Worm (Caenorhabditis elegans) whole organism, L2 larva: ENCODE measurements around the gene pfd-5.

Experiments used
- C34F6.9 ChIP-seq: fragments of 150-350 bp; optimal IDR thresholded peaks from 2 replicates; lab custom pipeline; 2014; ENCODE audit warnings: missing biosample characterization, missing genetic modification characterization
- F13H6.1 ChIP-seq: sonication (generic microtip); optimal IDR thresholded peaks from 2 replicates; lab custom pipeline; 2016; ENCODE audit warnings: missing genetic modification characterization, missing compliant biosample characterization
- R02D3.7 ChIP-seq: fragments of 150-350 bp; optimal IDR thresholded peaks from 2 replicates; lab custom pipeline; 2014; ENCODE audit warnings: missing biosample characterization, missing genetic modification characterization
- ZK546.5 ChIP-seq: sonication (generic microtip); optimal IDR thresholded peaks from 2 replicates; lab custom pipeline; 2017; ENCODE audit warnings: missing biosample characterization, missing genetic modification characterization
- alr-1 ChIP-seq: fragments of 150-350 bp; optimal IDR thresholded peaks from 2 replicates; lab custom pipeline; 2014; ENCODE audit warnings: missing biosample characterization, missing genetic modification characterization
- aly-2 ChIP-seq: fragments of 150-350 bp; optimal IDR thresholded peaks from 2 replicates; lab custom pipeline; 2014; ENCODE audit warnings: missing biosample characterization, missing genetic modification characterization
- ama-1 ChIP-seq: fragments of 150-350 bp; optimal IDR thresholded peaks from 2 replicates; lab custom pipeline; 2018; ENCODE audit warnings: inconsistent platforms
- ceh-16 ChIP-seq: fragments of 150-350 bp; optimal IDR thresholded peaks from 2 replicates; lab custom pipeline; 2014; ENCODE audit warnings: missing biosample characterization, missing genetic modification characterization
- crh-2 ChIP-seq: sonication (generic microtip); optimal IDR thresholded peaks from 2 replicates; lab custom pipeline; 2017; ENCODE audit warnings: missing biosample characterization, missing genetic modification characterization
- dmd-4 ChIP-seq: sonication (generic microtip); optimal IDR thresholded peaks from 2 replicates; lab custom pipeline; 2017; ENCODE audit warnings: missing biosample characterization, missing genetic modification characterization
- egl-27 ChIP-seq: sonication (generic microtip); optimal IDR thresholded peaks from 3 replicates; lab custom pipeline; 2017; ENCODE audit warnings: missing biosample characterization, missing genetic modification reagents, missing genetic modification characterization
- elt-1 ChIP-seq: fragments of 150-350 bp; optimal IDR thresholded peaks from 2 replicates; lab custom pipeline; 2014; ENCODE audit warnings: missing biosample characterization, missing genetic modification characterization
- fos-1 ChIP-seq: fragments of 150-350 bp; optimal IDR thresholded peaks from 2 replicates; lab custom pipeline; 2014; ENCODE audit warnings: missing biosample characterization, missing genetic modification characterization
- gmeb-1 ChIP-seq: fragments of 150-350 bp; optimal IDR thresholded peaks from 2 replicates; lab custom pipeline; 2014; ENCODE audit warnings: missing biosample characterization, missing genetic modification characterization
- lin-11 ChIP-seq: fragments of 150-350 bp; sonication (generic microtip); optimal IDR thresholded peaks from 2 replicates; lab custom pipeline; 2014; ENCODE audit warnings: missing biosample characterization, missing genetic modification characterization, inconsistent platforms, mixed read lengths
- lin-13 ChIP-seq: fragments of 150-350 bp; optimal IDR thresholded peaks from 2 replicates; lab custom pipeline; 2014; ENCODE audit warnings: missing biosample characterization, missing genetic modification reagents, missing genetic modification characterization
- lin-39 ChIP-seq: fragments of 150-350 bp; optimal IDR thresholded peaks from 2 replicates; lab custom pipeline; 2014; ENCODE audit warnings: missing biosample characterization, missing genetic modification reagents, missing genetic modification characterization
- lsy-2 ChIP-seq, 2 experiments: fragments of 150-350 bp in 1 of 2; sonication (generic microtip) in 1 of 2; optimal IDR thresholded peaks; 2 replicates each; lab custom pipeline; 2014 to 2017; ENCODE audit warnings: missing biosample characterization in 2 of 2, missing genetic modification characterization in 2 of 2
- mbf-1 ChIP-seq: sonication (generic microtip); optimal IDR thresholded peaks from 2 replicates; lab custom pipeline; 2017; ENCODE audit warnings: missing biosample characterization, missing genetic modification characterization
- nhr-10 ChIP-seq: sonication (generic microtip); optimal IDR thresholded peaks from 2 replicates; lab custom pipeline; 2017; ENCODE audit warnings: missing biosample characterization, missing genetic modification characterization
- nhr-11 ChIP-seq: fragments of 150-350 bp; optimal IDR thresholded peaks from 2 replicates; lab custom pipeline; 2014; ENCODE audit warnings: missing biosample characterization, missing genetic modification characterization
- nhr-12 ChIP-seq: fragments of 150-350 bp; optimal IDR thresholded peaks from 2 replicates; lab custom pipeline; 2014; ENCODE audit warnings: missing biosample characterization, missing genetic modification characterization
- nhr-129 ChIP-seq: fragments of 150-350 bp; optimal IDR thresholded peaks from 2 replicates; lab custom pipeline; 2014; ENCODE audit warnings: missing biosample characterization, missing genetic modification characterization
- nhr-21 ChIP-seq: fragments of 150-350 bp; optimal IDR thresholded peaks from 2 replicates; lab custom pipeline; 2014; ENCODE audit warnings: missing biosample characterization, missing genetic modification characterization
- nhr-23 ChIP-seq: fragments of 150-350 bp; optimal IDR thresholded peaks from 2 replicates; lab custom pipeline; 2014; ENCODE audit warnings: missing biosample characterization, missing genetic modification reagents, missing genetic modification characterization
- nhr-237 ChIP-seq: fragments of 150-350 bp; optimal IDR thresholded peaks from 2 replicates; lab custom pipeline; 2014; ENCODE audit warnings: missing biosample characterization, missing genetic modification characterization
- nhr-25 ChIP-seq: fragments of 150-350 bp; sonication (generic microtip); optimal IDR thresholded peaks from 3 replicates; lab custom pipeline; 2014; ENCODE audit warnings: missing biosample characterization, missing genetic modification characterization
- nhr-6 ChIP-seq: fragments of 150-350 bp; optimal IDR thresholded peaks from 2 replicates; lab custom pipeline; 2014; ENCODE audit warnings: missing biosample characterization, missing genetic modification characterization
- nhr-77 ChIP-seq: fragments of 150-350 bp; optimal IDR thresholded peaks from 2 replicates; lab custom pipeline; 2014; ENCODE audit warnings: missing biosample characterization, missing genetic modification characterization
- sem-4 ChIP-seq: fragments of 150-350 bp; optimal IDR thresholded peaks from 2 replicates; lab custom pipeline; 2014; ENCODE audit warnings: missing biosample characterization, missing genetic modification reagents, missing genetic modification characterization
- skn-1 ChIP-seq: sonication (generic microtip); optimal IDR thresholded peaks from 2 replicates; lab custom pipeline; 2017; ENCODE audit warnings: missing biosample characterization, missing genetic modification characterization
- sma-3 ChIP-seq: sonication (generic microtip); optimal IDR thresholded peaks from 2 replicates; lab custom pipeline; 2016; ENCODE audit warnings: missing genetic modification reagents, missing genetic modification characterization, missing compliant biosample characterization
- sma-9 ChIP-seq, 2 experiments: fragments of 150-350 bp in 1 of 2; sonication (generic microtip) in 1 of 2; optimal IDR thresholded peaks; 2 replicates each; lab custom pipeline; 2014 to 2016; ENCODE audit warnings: missing genetic modification characterization in 2 of 2, mild to moderate bottlenecking in 1 of 2, missing biosample characterization in 1 of 2, missing compliant biosample characterization in 1 of 2, missing genetic modification reagents in 1 of 2, moderate library complexity in 1 of 2
- snpc-4 ChIP-seq: fragments of 150-350 bp; optimal IDR thresholded peaks from 2 replicates; lab custom pipeline; 2014; ENCODE audit warnings: missing biosample characterization, missing genetic modification characterization
- unc-39 ChIP-seq: fragments of 150-350 bp; optimal IDR thresholded peaks from 2 replicates; lab custom pipeline; 2014; ENCODE audit warnings: missing biosample characterization, missing genetic modification characterization
- unc-55 ChIP-seq: fragments of 150-350 bp; sonication (generic microtip); optimal IDR thresholded peaks from 3 replicates; lab custom pipeline; 2014; ENCODE audit warnings: missing biosample characterization, missing genetic modification reagents, missing genetic modification characterization
- zag-1 ChIP-seq: fragments of 150-350 bp; optimal IDR thresholded peaks from 2 replicates; lab custom pipeline; 2014; ENCODE audit warnings: missing biosample characterization, missing genetic modification characterization
- ztf-1 ChIP-seq: fragments of 200-800 bp; sonication (Bioruptor generic); conservative IDR thresholded peaks from 2 replicates; pipeline ENCODE4 v1.3.6; 2022; ENCODE audit warnings: missing genetic modification characterization, missing compliant biosample characterization
- ztf-4 ChIP-seq: fragments of 150-350 bp; optimal IDR thresholded peaks from 2 replicates; lab custom pipeline; 2014; ENCODE audit warnings: missing biosample characterization, missing genetic modification characterization

The pfd-5 gene

DNA sequence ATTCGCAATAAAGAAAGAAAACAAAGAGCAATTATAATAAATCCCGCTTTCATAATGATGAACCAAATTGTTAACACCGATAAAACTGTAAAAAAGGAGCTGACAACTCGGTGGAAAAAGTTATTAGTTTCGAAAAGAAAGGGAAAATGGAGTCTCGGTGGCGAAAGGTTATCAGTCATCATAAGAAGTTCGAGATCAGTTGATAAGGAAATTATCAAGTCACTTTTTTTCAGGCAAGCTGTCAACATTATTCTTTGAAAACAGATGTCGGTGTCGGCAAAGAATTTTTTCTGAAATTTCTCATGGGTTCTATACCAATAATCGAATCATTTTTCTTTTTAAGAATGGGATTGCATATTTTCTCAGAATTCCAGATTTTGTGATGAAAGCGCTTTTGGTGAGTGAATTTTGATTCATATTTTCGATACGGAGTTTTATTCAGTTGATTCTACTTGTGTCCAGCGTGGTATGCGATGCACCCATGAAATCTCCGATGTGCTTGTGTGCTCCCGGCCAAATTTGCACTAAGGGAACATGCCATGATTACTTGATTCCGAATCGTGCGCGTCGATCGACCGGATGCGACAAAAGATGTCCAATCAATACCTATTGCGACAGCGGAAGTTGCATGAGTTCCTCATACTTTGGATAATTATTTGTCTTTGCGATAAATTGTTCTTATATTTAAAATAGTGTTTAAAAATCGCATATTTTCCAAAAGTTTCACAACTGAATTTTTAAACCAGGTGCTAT is 10.2 kb downstream of the pfd-5 start, which contains the start of the genes F37C12.21 and F37C12.10:
Gene F37C12.21, plus strand, starts transcription at position 58 of the 753 bp plus-strand sequence.
Gene F37C12.10, minus strand, starts transcription at position 85 of the 753 bp plus-strand sequence.
- TF ChIP-seq unc-39 (tag; lab: Kevin White, UChicago) = no peak
- peak; percentile 59 for TF ChIP-seq fos-1

DNA sequence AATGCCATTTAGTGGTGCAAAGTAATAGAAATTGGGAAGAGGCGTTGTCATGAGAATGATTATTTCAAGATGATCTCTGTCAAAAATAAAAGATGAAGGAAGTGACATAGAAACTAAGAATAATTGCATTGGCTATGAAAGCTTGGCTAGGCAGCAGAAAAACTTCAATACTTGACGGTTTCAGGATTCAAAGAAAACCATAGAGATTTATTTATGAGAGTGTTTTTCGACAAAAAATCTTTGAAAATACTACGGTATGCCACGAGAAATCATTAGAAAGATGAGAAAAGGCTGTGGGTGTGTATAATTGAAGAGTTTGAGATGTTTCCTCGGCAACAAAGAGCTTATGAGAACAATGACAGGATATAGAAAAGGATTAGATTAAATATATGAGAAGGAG is 13.2 kb downstream of the pfd-5 start, which contains the start of gene F37C12.14:
Gene F37C12.14, minus strand, starts transcription at position 101 of the 400 bp plus-strand sequence.
- TF ChIP-seq ZK546.5 (tag; lab: Kevin White, UChicago) (no peak), egl-27 (tag; lab: Kevin White, UChicago) (no peak), nhr-77 (tag; lab: Kevin White, UChicago) (no peak), sem-4 (tag; lab: Kevin White, UChicago) (no peak), R02D3.7 (tag; lab: Kevin White, UChicago) (no peak), alr-1 (no peak), nhr-21 (tag; lab: Kevin White, UChicago) (no peak), lin-11 (tag; lab: Kevin White, UChicago) (no peak), fos-1 (no peak), ztf-4 (tag; lab: Kevin White, UChicago) (no peak), aly-2 (no peak), lsy-2 (tag; optimal IDR thresholded peaks at IDR 0.05; lab: Kevin White, UChicago) (no peak), nhr-11 (no peak), zag-1 (tag; lab: Kevin White, UChicago) (no peak), C34F6.9 (no peak), elt-1 (no peak), F13H6.1 (no peak)
- TF ChIP-seq, all 48 proteins: peak for 0

DNA sequence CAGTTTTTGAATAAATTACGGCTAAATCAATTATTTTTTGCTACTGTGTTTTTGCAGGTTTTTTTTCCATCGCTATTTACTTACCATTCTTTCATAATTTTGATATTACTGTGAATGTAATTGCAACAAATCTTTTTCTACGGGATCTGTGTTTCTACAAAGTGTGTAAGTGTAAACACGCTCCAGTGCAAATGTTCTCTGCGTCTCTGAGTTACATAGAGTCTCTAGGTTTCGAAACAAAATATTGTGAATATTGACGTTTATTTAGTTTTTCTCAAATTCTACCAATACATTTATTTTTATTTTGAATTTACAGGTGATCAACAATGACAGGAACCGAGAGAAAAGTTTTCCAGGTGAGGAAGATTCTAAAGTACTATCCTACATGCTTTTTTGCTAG is 14.7 kb downstream of the pfd-5 start, which contains the start of gene yju-2:
Gene yju-2, plus strand, starts transcription at position 315 of the 400 bp plus-strand sequence.
- TF ChIP-seq lin-11 (tag; lab: Kevin White, UChicago) = no peak
- no peak for TF ChIP-seq ceh-16
- TF ChIP-seq fos-1 = peak; percentile 32
- peak; percentile 47 for TF ChIP-seq sem-4 (tag; lab: Kevin White, UChicago)
- peak; percentile 15 for TF ChIP-seq skn-1
- no peak for TF ChIP-seq zag-1 (tag; lab: Kevin White, UChicago)
- TF ChIP-seq sma-9 (GFP tag; optimal IDR thresholded peaks at IDR 0.05; lab: Kevin White, UChicago) = peak; percentile 49
- TF ChIP-seq sma-9 (tag; optimal IDR thresholded peaks at IDR 0.05; lab: Kevin White, UChicago) = no peak
- TF ChIP-seq nhr-12 (tag; lab: Kevin White, UChicago) = no peak
- peak; percentile 54 for TF ChIP-seq nhr-25 (tag; lab: Kevin White, UChicago)
- TF ChIP-seq ztf-4 (tag; lab: Kevin White, UChicago) = peak; percentile 36
- peak; percentile 34 for TF ChIP-seq sma-3 (GFP tag; lab: Kevin White, UChicago)
- no peak for TF ChIP-seq nhr-6 (tag; lab: Kevin White, UChicago)
- TF ChIP-seq lin-39 (tag; lab: Kevin White, UChicago) = no peak
- TF ChIP-seq gmeb-1 = peak; percentile 59
- peak; percentile 15 for TF ChIP-seq ama-1 (lab: Kevin White, UChicago)
- no peak for TF ChIP-seq R02D3.7 (tag; lab: Kevin White, UChicago)
- peak; percentile 36 for TF ChIP-seq lin-13 (GFP tag; lab: Kevin White, UChicago)
- peak; percentile 32 for TF ChIP-seq nhr-21 (tag; lab: Kevin White, UChicago)
- TF ChIP-seq nhr-129 (tag; lab: Kevin White, UChicago) = peak; percentile 82
- no peak for TF ChIP-seq snpc-4
- TF ChIP-seq aly-2 = no peak
- TF ChIP-seq mbf-1 (tag; lab: Kevin White, UChicago) = no peak
- TF ChIP-seq lsy-2 (tag; optimal IDR thresholded peaks at IDR 0.05; lab: Kevin White, UChicago) = peak; percentile 29 to 82
- no peak for TF ChIP-seq ztf-1 (GFP tag; lab: Robert Waterston, UW)
- peak; percentile 92 for TF ChIP-seq C34F6.9
- TF ChIP-seq unc-55 (GFP tag; lab: Kevin White, UChicago) = peak; percentile 87
- peak; percentile 67 for TF ChIP-seq crh-2 (tag; lab: Kevin White, UChicago)
- peak; percentile 35 for TF ChIP-seq F13H6.1
- no peak for TF ChIP-seq nhr-10 (tag; lab: Kevin White, UChicago)
- no peak for TF ChIP-seq dmd-4 (tag; lab: Kevin White, UChicago)
- TF ChIP-seq nhr-23 (tag; lab: Kevin White, UChicago) = no peak
- no peak for TF ChIP-seq nhr-237 (tag; lab: Kevin White, UChicago)
